Worm (Caenorhabditis elegans): ENCODE data around the gene bus-12.

The bus-12 gene

DNA sequence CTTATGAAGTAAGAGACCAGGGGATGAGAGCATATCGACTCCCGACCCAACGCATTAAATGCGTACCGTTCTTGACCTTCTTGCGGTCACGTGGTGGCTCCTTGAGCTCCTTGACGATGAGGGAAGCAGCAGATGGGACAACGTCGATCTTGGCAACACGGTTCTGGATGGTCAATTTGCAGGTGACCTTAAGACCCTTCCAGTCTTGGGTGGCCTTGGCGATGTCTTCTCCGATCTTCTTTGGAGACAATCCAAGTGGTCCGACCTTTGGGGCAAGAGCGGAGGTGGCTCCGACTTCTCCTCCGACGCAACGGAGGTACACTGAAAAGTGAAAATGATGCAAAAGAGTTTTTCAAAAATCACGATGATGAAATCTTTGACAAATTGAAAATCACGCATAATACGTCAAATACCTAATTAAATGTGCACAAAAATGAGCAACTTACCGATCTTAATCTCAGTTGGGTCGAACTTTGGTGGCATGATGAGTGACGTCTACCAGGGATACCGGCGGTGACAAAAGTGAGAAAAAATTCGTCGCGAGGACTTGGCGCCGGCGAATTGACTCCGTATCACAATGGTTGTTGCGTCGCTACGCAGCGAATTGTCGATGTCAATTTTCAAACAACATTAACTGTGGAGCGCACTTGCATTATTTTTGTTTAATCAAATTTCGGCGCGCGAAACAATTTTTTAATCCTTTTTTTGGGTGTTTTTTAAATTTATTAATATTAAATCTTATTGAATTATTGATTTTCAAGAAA is 15.7 kb upstream of the bus-12 start, which contains the start of gene rpl-12 (continued):
- TF ChIP-seq F16B12.6 (tag; optimal IDR thresholded peaks at IDR 0.05) (peak; percentile 79), Y116A8C.19 (tag; optimal IDR thresholded peaks at IDR 0.05; ENCODE audit: borderline replicate concordance) (peak; percentile 25), nhr-85 (tag) (peak; percentile 99)

DNA sequence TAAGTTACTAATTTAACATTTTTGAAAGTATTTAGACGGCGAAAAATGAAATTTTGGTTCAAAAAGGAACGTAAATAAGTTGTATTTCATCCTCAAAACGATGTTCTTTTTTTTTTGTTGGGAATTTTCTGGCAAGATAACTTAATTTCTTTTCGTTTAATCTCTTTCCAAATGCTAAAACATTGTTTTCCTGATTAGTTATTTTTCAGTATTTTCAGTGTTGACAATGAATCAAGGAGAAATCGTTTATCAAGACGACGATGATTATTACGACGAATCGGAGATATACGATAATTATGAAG is 15.2 kb upstream of the bus-12 start, which contains the start of gene lin-54:
Gene lin-54 (plus strand): TSS at position 203 of the 302 bp plus-strand sequence.
- no peak for TF ChIP-seq nhr-20 (tag; optimal IDR thresholded peaks at IDR 0.05)
- no peak for TF ChIP-seq nhr-84 (tag; optimal IDR thresholded peaks at IDR 0.05)
- TF ChIP-seq efl-1 (optimal IDR thresholded peaks at IDR 0.05), result no peak
- TF ChIP-seq efl-1 (GFP tag; optimal IDR thresholded peaks at IDR 0.05 in 1 of 2), result no peak
- no peak for TF ChIP-seq nhr-28 (tag; optimal IDR thresholded peaks at IDR 0.05)
- TF ChIP-seq fos-1 (tag; optimal IDR thresholded peaks at IDR 0.05), result no peak
- TF ChIP-seq lir-3 (tag; optimal IDR thresholded peaks at IDR 0.05; ENCODE audit: poor library complexity), result no peak
- no peak for TF ChIP-seq unc-86 (tag; optimal IDR thresholded peaks at IDR 0.05)
- TF ChIP-seq ama-1 (optimal IDR thresholded peaks at IDR 0.05), result no peak
- TF ChIP-seq F16B12.6 (tag; optimal IDR thresholded peaks at IDR 0.05), result no peak

DNA sequence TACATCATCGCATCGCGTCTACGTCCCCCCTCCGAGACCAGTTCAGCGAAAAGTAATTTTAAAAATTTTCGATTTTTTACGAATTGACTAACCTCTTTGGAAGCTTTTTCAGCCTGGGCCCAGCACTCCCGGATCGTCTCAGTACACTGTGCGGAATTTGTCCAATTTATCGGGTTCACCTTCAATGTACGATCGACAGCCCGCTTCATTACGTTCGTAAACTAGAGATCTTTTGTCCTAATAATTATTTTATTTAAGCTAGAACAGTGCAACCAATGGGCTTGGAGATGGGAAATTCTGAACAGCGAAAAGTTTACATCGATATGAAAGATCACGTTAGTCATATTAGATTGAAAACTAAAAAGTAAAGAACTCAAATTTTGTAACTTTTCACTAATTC is 14.6 kb upstream of the bus-12 start:
- TF ChIP-seq ceh-82 (tag; optimal IDR thresholded peaks at IDR 0.05) (no peak), ceh-90 (tag; optimal IDR thresholded peaks at IDR 0.05) (no peak), nhr-71 (tag; optimal IDR thresholded peaks at IDR 0.05) (no peak), dsc-1 (tag; optimal IDR thresholded peaks at IDR 0.05) (no peak), sptf-1 (tag; optimal IDR thresholded peaks at IDR 0.05) (no peak), skn-1 (tag; optimal IDR thresholded peaks at IDR 0.05) (no peak), C34B4.2 (tag; optimal IDR thresholded peaks at IDR 0.05) (no peak), rnt-1 (tag; optimal IDR thresholded peaks at IDR 0.05) (no peak), fos-1 (tag; optimal IDR thresholded peaks at IDR 0.05) (no peak), unc-98 (GFP tag; IDR thresholded peaks at IDR 0.05) (no peak), egl-27 (tag; optimal IDR thresholded peaks at IDR 0.05) (no peak), ces-1 (GFP tag; optimal IDR thresholded peaks at IDR 0.05) (no peak), nhr-28 (tag; optimal IDR thresholded peaks at IDR 0.05) (no peak), snu-23 (GFP tag; optimal IDR thresholded peaks at IDR 0.05) (no peak), jun-1 (tag; optimal IDR thresholded peaks at IDR 0.05) (no peak), ama-1 (optimal IDR thresholded peaks at IDR 0.05) (no peak), ceh-88 (GFP tag; IDR thresholded peaks at IDR 0.05) (no peak)

DNA sequence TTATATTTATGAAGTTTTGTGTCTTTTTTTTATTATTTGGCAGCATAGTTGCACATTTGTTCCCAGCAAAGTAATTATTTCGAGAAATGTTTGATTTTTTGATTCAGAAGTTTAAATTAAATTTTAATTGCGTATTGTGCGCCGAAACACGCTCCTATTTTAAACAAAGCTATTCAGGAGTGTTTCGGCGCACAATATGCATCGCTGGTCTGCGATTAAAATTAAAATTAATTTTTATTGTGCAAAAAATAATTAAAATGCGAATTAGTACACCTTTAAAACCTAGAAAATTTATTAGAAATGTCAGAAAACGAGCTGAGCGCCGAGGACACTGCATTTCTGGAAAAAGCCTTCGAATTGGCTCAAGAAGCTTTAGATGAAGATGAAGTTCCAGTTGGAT is 12.6 kb upstream of the bus-12 start, which contains the start of gene JC8.4:
Gene JC8.4 (plus strand): TSS at position 301 of the 400 bp plus-strand sequence.
- TF ChIP-seq lin-14 (GFP tag; optimal IDR thresholded peaks at IDR 0.05), result no peak
- no peak for TF ChIP-seq fkh-8 (tag; optimal IDR thresholded peaks at IDR 0.05)
- TF ChIP-seq lir-3 (tag; optimal IDR thresholded peaks at IDR 0.05; ENCODE audit: poor library complexity), result no peak
- TF ChIP-seq rnt-1 (tag; optimal IDR thresholded peaks at IDR 0.05), result no peak
- TF ChIP-seq efl-1 (optimal IDR thresholded peaks at IDR 0.05), result no peak
- peak in 1 of 2 experiments; percentile 33 for TF ChIP-seq efl-1 (GFP tag; optimal IDR thresholded peaks at IDR 0.05 in 1 of 2)

DNA sequence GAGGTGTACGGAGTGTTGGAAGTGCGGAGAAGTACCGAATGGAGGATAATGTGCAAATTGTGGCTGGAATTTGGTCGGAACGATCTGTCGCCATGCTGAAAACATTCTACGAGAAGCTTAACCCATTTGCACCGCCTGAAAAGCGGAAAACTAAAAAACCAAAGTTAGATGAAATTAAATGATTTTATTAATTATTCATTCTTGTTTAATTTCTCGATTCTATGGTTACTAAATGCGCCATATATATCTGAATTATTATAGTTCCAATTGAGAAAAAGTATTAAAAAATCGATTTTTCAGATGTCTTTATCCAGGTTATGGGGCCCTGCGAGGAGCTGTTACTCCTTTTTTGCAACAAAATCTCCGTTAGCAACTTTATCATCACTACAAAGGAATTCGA is 12.0 kb upstream of the bus-12 start, which contains the start of gene cox-11:
Gene cox-11 (plus strand): TSS at position 301 of the 400 bp plus-strand sequence.
- TF ChIP-seq hpl-2 (GFP tag; optimal IDR thresholded peaks at IDR 0.05), result no peak

DNA sequence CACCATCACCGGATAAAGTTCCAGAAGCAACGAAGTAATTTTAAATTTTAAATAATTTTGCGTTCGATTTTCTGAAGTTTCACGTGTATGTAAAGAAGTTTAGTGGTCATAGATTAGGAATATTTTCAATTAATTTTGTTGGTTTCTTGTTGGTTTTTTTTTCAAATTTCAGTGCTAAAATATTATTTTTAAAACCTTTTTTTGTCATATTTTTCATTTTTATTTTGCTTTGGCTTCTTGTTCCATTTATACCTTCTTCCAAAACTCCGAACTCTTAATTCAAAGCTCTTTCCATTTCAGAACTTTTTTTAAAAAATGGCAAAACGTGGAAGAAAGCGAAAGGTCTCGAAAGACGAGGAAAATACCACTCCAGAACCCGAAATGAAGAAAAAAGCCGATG is 9.0 kb upstream of the bus-12 start, which contains the start of gene JC8.7:
Gene JC8.7 (plus strand): TSS at position 301 of the 400 bp plus-strand sequence.
- TF ChIP-seq nhr-11 (tag; optimal IDR thresholded peaks at IDR 0.05) (no peak), skn-1 (tag; optimal IDR thresholded peaks at IDR 0.05) (no peak), hlh-17 (GFP tag; optimal IDR thresholded peaks at IDR 0.05; ENCODE audit: borderline replicate concordance) (no peak), nhr-84 (tag; optimal IDR thresholded peaks at IDR 0.05) (no peak), hlh-4 (tag; optimal IDR thresholded peaks at IDR 0.05) (no peak), aly-2 (tag; optimal IDR thresholded peaks at IDR 0.05) (no peak), vab-15 (tag; optimal IDR thresholded peaks at IDR 0.05) (no peak), ztf-11 (tag; optimal IDR thresholded peaks at IDR 0.05) (no peak)
